Worm (Caenorhabditis elegans) whole organism, early embryonic: Measurements from ENCODE around the gene tbx-43.

Source experiments
- B0310.2 ChIP-seq: sonication (generic microtip); optimal IDR thresholded peaks from 2 replicates; lab custom pipeline; 2016; ENCODE audit warnings: mild to moderate bottlenecking, missing genetic modification characterization, missing compliant biosample characterization
- aly-1 ChIP-seq: sonication (generic microtip); optimal IDR thresholded peaks from 2 replicates; lab custom pipeline; 2016; ENCODE audit warnings: missing genetic modification characterization, missing compliant biosample characterization
- hnd-1 ChIP-seq: sonication (generic microtip); optimal IDR thresholded peaks from 2 replicates; lab custom pipeline; 2016; ENCODE audit warnings: missing genetic modification characterization, missing compliant biosample characterization

DNA sequence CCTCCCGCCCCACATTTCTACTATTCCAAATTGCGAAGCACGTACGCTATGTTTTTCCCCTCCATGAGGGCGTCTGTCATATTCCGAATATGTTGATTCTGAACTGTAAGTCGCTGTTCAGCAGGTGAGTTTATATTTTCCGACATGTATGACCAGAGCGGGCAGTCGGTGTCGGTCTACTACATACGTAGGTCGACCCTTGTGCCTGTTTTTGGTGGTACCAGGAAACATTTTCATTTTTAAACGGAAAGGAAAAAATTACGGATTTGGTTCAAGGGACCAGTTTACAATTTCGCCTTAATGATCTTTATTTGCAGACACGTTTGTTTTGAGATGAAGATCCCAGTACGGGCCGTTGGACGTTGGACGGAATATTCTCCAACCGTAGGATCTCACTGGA, 11.3 kb downstream of the tbx-43 start, which contains the start of gene Y46E12A.2:
- TF ChIP-seq B0310.2 (tag; lab: Kevin White, UChicago) = no peak
- TF ChIP-seq hnd-1 = no peak
- no peak for TF ChIP-seq aly-1 (tag; lab: Kevin White, UChicago)
